Fruit fly (Drosophila melanogaster): Measurements from ENCODE around the gene CG16800.

The CG16800 gene

dm6 chr2L:12950682-12951081 lies 15.7 kb upstream of the CG16800 start (continued):
- TF ChIP-seq sd (tag; optimal IDR thresholded peaks at IDR 0.05) (no peak), CG11696 (GFP tag; IDR thresholded peaks at IDR 0.05) (0 out of 2 replicates have a peak, but pooled peaks have one; percentile 19), esg (GFP tag; conservative IDR thresholded peaks at IDR 0.05) (peak; percentile 28; the same call in 1 of the 2 replicates), CG2678 (tag; optimal IDR thresholded peaks at IDR 0.05) (peak; percentile 53), dmrt99B (tag; optimal IDR thresholded peaks at IDR 0.05) (peak; percentile 57), Abd-B (GFP tag; optimal IDR thresholded peaks at IDR 0.05) (peak; percentile 10), Meics (GFP tag; optimal IDR thresholded peaks at IDR 0.05) (peak; percentile 19), Sox102F (GFP tag; optimal IDR thresholded peaks at IDR 0.05) (peak; percentile 50), CG18599 (GFP tag; optimal IDR thresholded peaks at IDR 0.05) (peak; percentile 52), Hr51 (GFP tag; optimal IDR thresholded peaks at IDR 0.05) (peak in 1 of 2 experiments; percentile 37), Ptx1 (GFP tag; IDR thresholded peaks at IDR 0.05) (peak; percentile 25; the same call in 1 of the 2 replicates), Hr3 (GFP tag; optimal IDR thresholded peaks at IDR 0.05) (peak; percentile 18), Xrp1 (GFP tag; IDR thresholded peaks at IDR 0.05) (no peak), nmo (GFP tag; optimal IDR thresholded peaks at IDR 0.05) (peak; percentile 21), abd-A (tag; optimal IDR thresholded peaks at IDR 0.05) (no peak), prd (optimal IDR thresholded peaks at IDR 0.05) (no peak), prd (GFP tag; IDR thresholded peaks at IDR 0.05) (peak; percentile 22; the same call in 1 of the 3 replicates), CG18011 (GFP tag; optimal IDR thresholded peaks at IDR 0.05) (no peak)

dm6 chr2L:12969569-12969968 lies 3.2 kb downstream of the CG16800 start:
- TF ChIP-seq Dip2 (GFP tag; IDR thresholded peaks at IDR 0.05) (no peak), Sox102F (GFP tag; optimal IDR thresholded peaks at IDR 0.05) (no peak), Ets65A (GFP tag) (peak; percentile 90)

- TF ChIP-seq CG31441 (GFP tag; IDR thresholded peaks at IDR 0.05) (no peak), ftz-f1 (GFP tag; optimal IDR thresholded peaks at IDR 0.05) (peak; percentile 4), CG6854 (GFP tag; optimal IDR thresholded peaks at IDR 0.05) (no peak), CG8281 (tag; optimal IDR thresholded peaks at IDR 0.05) (no peak), ERR (GFP tag; optimal IDR thresholded peaks at IDR 0.05) (no peak), CG11093 (GFP tag; IDR thresholded peaks at IDR 0.05) (no peak), jing (GFP tag; optimal IDR thresholded peaks at IDR 0.05) (no peak), Oaz (GFP tag; IDR thresholded peaks at IDR 0.05) (no peak), NK7.1 (GFP tag; optimal IDR thresholded peaks at IDR 0.05) (no peak), bowl (GFP tag; IDR thresholded peaks at IDR 0.05) (no peak), Bteb2 (GFP tag; optimal IDR thresholded peaks at IDR 0.05) (peak; percentile 50), lbe (GFP tag; optimal IDR thresholded peaks at IDR 0.05) (peak; percentile 23), CG6683 (GFP tag; optimal IDR thresholded peaks at IDR 0.05) (no peak), kah (GFP tag; optimal IDR thresholded peaks at IDR 0.05) (no peak), pita (GFP tag; optimal IDR thresholded peaks at IDR 0.05) (no peak), sc (optimal IDR thresholded peaks at IDR 0.05) (no peak), sc (GFP tag; optimal IDR thresholded peaks at IDR 0.05) (no peak), klu (GFP tag; IDR thresholded peaks at IDR 0.05) (peak; percentile 34; the same call in 1 of the 2 replicates), CG8290 (GFP tag; optimal IDR thresholded peaks at IDR 0.05) (no peak), CG8290 (tag; optimal IDR thresholded peaks at IDR 0.05) (peak in 1 of 2 experiments; percentile 87), D (optimal IDR thresholded peaks at IDR 0.05) (no peak), D (GFP tag; optimal IDR thresholded peaks at IDR 0.05) (no peak), stwl (tag; optimal IDR thresholded peaks at IDR 0.05) (peak; percentile 49), grn (GFP tag; optimal IDR thresholded peaks at IDR 0.05) (no peak), CG10543 (GFP tag; optimal IDR thresholded peaks at IDR 0.05) (peak; percentile 86), D19A (tag; optimal IDR thresholded peaks at IDR 0.05) (no peak), CG18764 (GFP tag; optimal IDR thresholded peaks at IDR 0.05) (no peak), CG3838 (GFP tag; optimal IDR thresholded peaks at IDR 0.05) (no peak), Atf-2 (GFP tag; optimal IDR thresholded peaks at IDR 0.05) (peak; percentile 25), crol (GFP tag; IDR thresholded peaks at IDR 0.05) (peak; percentile 73)
Measured at dm6 chr2L:12974045-12974539, 7.7 kb downstream of the CG16800 start, which contains the start of gene Vha68-2. Gene Vha68-2, plus strand, starts transcription at chr2L:12974322.
